Fruit fly (Drosophila melanogaster): ENCODE results near the gene CG12237.

DNA sequence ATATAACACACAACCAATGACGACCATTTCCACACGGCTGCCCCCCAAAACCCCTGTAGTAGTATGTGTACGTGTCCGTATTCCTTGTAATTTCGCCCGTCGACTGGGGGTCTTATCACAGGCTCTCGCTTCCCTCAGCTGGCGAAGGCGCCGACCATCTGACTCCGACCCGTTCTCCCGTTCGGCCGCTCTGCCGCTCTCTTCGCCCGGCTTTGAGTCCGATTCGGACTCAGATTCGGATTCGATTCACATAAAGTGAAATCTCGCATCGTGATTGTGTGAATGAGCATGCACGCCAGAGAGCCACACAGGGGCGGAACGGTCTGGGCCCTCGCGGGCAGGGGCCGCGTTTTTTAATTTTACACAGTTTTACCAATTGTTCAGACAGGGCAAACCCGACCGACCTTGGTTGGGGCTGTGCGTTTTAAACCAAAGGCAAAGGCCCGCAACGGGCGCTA is 23.0 kb upstream of the CG12237 start:
- TF ChIP-seq MBD-R2 (GFP tag; IDR thresholded peaks at IDR 0.05) (0 out of 2 replicates have a peak, but pooled peaks have one; percentile 23), ac (GFP tag; optimal IDR thresholded peaks at IDR 0.05) (no peak), h (optimal IDR thresholded peaks at IDR 0.05) (no peak)

Measured in whole organism, embryonic.